Worm (Caenorhabditis elegans): ENCODE measurements around the gene R08D7.5.

DNA sequence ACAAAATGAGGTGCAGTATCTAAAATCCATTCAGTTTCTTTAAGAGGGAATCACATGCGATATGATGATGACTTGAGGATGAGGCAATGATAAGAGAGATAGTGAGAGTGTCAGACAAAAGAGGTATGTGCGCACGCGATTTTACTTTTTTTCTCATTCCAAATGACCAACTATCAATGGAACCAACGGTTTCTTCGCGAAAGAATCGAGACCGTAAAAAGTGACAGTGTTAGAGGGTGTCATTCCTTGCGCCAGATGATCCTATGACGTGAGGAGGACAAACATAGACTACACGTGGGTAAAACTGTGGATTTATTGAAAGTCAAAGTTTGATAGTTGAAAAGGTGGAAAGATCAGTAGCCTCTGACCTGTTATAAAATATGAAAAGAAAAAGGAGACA lies 9.9 kb downstream of the R08D7.5 start:
- TF ChIP-seq klf-2 (GFP tag; conservative IDR thresholded peaks at IDR 0.05): no peak
- TF ChIP-seq med-1 (GFP tag; optimal IDR thresholded peaks at IDR 0.05; ENCODE audit: insufficient read depth): no peak
- TF ChIP-seq flt-1 (GFP tag; IDR thresholded peaks at IDR 0.05): no peak
- TF ChIP-seq ref-1 (GFP tag; conservative IDR thresholded peaks at IDR 0.05): no peak
- TF ChIP-seq T22C8.4 (GFP tag; IDR thresholded peaks at IDR 0.05): no peak
- no peak for TF ChIP-seq ztf-23 (GFP tag; IDR thresholded peaks at IDR 0.05)
- TF ChIP-seq tab-1 (GFP tag; IDR thresholded peaks at IDR 0.05): no peak
- TF ChIP-seq cog-1 (tag; optimal IDR thresholded peaks at IDR 0.05): no peak

Measured in whole organism, midembryonic.